Fruit fly (Drosophila melanogaster): ENCODE data around the gene Dhc62B.
A peak's percentile ranks its signal among the peaks of the same experiment; 100 is the strongest.

Gene Dhc62B

DNA sequence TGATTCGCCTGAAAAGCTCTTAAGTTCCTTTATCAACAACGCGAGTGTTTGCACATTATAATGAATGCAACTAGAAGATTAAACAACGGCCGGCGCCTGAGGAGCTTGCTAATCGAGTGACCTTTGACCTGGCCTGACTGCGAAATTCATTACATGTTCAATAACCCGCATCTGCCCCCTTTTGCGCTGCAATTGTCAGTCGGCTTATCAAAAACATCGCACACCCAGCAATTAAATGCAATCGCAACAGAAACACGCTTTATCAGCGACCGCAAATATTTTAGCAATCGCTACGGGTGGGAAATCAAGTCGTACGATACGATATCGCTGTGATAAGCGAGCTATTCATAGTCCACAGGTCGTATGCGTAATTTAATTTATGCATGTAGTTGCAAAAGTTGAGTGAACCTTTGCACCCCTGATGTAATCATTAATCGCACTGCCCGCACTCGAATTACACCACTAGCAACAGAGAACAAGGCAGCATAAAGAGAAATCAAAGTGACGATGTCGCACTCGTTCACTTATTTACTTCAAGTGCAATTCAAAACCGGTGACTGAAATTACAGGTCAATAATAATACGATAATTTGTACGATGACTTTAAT is 31.9 kb downstream of the Dhc62B start:
- no peak for TF ChIP-seq CG8478 (optimal IDR thresholded peaks at IDR 0.05)
- TF ChIP-seq CTCF (optimal IDR thresholded peaks at IDR 0.05): no peak

DNA sequence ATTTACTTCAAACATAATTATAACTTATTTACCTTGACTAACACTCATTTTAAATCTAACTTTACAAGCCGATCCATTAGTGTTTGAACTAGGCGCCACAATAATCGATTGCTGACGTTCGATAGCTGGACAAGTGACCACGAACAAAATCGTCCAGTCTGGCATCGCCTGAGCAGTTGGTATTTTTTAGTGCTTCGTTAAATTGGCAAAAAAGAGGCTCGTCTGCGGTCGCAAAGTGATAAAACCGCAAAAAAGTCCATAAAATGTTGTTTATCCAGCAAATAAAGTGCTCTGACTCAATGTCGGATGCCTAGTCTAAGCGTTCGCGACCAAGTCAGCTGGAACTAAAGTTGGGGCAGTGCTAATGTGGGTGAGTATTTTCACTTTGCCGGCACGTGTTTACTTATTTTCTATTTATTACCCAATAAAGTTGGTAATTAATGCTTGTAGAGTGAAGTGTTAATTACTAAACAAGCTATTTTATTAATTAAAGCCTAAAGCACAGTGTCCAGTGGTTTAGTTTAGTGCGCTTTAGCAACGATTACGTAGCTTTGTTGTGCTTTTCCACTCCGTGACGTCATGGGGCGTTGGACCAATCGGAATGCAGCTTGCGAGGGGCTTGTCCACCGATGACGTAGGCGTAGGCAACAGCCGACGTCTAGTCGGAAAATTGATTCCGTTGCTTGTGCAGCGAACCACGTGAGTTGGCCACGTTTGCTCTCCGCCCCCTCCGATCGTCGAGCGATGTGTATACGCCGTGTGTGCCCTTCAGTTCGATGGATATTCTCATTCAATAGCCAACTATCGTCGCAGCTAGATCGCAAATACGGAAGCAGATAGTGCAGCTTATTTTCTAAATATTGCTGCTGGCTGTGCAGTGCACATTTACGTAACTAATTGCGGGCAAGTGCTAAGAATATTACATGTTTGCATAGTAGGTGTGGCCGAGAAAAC is 32.9 kb downstream of the Dhc62B start, which contains the start of gene Gk2:
TSS of gene Gk2 (plus strand) at position 33 of the 954 bp plus-strand sequence.
- TF ChIP-seq CG8478 (optimal IDR thresholded peaks at IDR 0.05) (no peak), CTCF (optimal IDR thresholded peaks at IDR 0.05) (peak in 1 of 2 experiments; percentile 20)

DNA sequence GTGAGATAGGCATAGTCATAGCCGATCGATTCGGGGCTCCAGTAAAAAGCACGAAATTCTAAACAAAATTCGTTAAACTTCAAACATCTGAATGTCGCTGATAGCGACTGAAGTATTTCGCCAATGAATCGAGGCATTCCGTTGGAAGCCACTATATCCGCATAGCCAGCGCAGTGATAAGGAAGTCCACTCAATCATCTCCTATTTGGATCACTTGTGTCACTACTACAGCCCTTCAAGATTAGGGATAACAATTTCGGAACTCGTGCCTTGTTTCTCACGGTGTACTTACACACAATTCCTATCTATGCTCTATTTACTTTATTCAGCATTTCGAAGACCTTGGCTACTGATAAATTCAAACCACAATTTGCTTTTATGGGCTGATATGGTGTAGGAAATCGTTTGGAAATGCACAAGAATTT is 33.6 kb downstream of the Dhc62B start, which contains the start of gene PIG-Wb:
TSS of gene PIG-Wb (minus strand) at position 209 of the 425 bp plus-strand sequence.
- TF ChIP-seq CG8478 (optimal IDR thresholded peaks at IDR 0.05) (no peak), CTCF (optimal IDR thresholded peaks at IDR 0.05) (no peak)

DNA sequence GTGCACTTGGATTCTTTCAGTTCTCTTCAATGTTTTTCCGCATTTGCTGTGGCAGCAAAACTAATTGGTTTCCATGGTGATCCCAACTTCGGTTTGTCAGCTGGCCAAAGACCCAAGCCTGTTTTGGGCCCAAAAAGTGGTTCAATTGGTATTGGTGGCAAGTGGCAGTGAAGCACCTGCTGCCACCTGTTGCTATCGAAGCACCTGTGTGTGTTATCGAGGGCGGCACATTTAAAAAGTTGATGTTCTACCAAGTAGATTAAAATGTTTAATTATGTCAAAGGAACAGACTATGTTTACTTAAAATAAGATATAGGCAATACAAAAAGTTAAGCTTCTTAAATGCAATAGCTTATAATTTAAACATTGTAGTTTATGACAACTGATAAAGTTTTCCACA is 36.0 kb downstream of the Dhc62B start, which contains the start of gene Oseg4:
TSS of gene Oseg4 (minus strand) at position 165 of the 400 bp plus-strand sequence.
- no peak for TF ChIP-seq CG8478 (optimal IDR thresholded peaks at IDR 0.05)
- TF ChIP-seq CTCF (optimal IDR thresholded peaks at IDR 0.05): no peak

DNA sequence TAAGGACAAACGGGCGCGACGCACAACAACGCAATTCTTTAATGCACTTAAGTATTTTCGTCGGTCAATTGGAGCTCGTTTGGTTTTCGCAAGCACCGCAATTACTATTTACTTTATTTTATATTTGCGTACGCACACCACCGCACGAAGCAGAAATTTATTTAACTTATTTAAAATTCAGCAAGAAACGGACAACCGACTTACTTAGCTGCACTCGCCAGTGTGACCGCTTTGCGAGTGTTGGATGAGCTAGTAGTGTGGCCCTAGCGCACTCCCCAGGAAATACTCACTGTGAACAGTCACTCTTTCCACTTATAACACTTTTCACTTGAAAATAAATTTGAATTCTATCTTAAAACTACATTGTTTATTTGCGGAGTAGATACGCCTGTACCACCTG is 40.7 kb downstream of the Dhc62B start, which contains the start of gene drpr:
TSS of gene drpr (minus strand) at position 235 of the 400 bp plus-strand sequence.
- TF ChIP-seq CG8478 (optimal IDR thresholded peaks at IDR 0.05): no peak
- TF ChIP-seq CTCF (optimal IDR thresholded peaks at IDR 0.05): peak; percentile 24 to 40

DNA sequence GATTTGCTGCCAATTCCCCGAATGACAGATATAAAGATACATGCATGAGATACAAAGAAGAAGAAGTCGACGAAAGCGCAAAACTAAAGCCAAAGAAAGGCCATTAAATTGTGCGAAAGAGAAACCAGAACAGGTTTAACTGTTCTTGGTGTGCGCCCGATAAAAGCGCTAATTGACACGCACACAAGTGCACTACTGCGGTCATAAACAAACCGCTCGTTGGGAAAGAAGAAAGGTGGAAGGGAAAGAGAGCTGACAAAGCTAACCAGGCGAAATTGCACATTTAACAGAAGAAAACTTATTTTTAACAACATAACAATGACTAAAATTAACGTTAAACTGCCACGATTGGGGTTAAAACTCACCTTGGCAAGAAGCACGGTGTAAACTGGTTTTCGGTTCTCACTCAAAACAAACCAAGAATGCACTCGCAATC is 41.4 kb downstream of the Dhc62B start:
- TF ChIP-seq CTCF (optimal IDR thresholded peaks at IDR 0.05) (no peak), CG8478 (optimal IDR thresholded peaks at IDR 0.05) (no peak)

DNA sequence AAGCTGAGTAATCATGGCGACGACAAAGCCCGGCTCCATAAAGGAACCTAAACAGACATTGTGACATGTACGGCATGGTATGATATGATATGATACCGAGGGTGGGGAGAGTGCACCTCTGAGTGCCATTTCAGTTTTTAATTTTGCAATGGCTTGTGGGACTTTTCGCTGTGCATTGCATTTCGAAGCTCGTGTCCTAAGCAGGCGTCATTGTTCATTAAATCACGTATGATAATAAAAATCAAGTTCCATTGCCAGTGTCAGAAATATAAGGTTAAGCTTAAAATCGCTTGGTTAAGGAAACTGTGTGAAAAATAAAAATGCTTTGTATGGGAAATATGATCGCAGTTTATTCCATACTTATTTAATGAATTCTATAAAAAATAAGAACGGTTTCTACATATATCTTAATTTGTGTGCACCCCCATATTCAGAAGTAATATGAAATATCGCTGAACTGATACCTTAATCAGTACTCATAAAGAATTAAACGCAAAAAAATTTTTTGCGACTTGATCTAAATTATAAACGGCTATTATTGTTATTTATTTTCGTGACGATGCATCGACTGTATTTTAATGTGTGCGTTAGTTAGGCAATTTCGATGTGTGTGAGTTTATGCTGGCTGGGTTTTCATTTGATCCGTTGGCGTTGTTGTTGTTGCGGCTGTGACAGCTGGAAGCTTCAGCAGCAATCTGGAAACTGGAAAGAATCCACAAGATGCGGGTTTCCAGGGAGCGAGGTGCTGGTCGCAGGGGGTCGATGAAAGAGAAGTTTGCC is 42.0 kb downstream of the Dhc62B start:
- no peak for TF ChIP-seq CG8478 (optimal IDR thresholded peaks at IDR 0.05)
- TF ChIP-seq CTCF (optimal IDR thresholded peaks at IDR 0.05): no peak

DNA sequence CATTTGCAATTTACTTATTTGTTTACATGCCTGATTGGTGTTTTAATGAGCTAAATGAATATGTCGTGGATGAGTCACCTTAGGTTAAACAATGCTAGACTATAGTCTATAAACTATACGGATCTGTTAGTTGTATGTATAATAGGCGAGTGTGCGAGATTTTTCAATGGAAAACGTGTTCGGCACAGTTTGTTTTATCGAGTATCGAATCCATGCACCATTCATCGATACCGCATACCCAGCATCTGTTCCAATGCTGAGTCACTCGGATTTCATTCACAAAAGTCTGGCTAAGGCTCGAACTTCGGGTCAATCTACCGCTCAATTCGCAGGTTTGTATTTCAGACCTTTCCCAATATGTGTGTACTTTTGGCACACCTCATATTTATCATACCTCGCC is 44.1 kb downstream of the Dhc62B start:
- TF ChIP-seq CTCF (optimal IDR thresholded peaks at IDR 0.05): no peak
- TF ChIP-seq CG8478 (optimal IDR thresholded peaks at IDR 0.05): no peak

DNA sequence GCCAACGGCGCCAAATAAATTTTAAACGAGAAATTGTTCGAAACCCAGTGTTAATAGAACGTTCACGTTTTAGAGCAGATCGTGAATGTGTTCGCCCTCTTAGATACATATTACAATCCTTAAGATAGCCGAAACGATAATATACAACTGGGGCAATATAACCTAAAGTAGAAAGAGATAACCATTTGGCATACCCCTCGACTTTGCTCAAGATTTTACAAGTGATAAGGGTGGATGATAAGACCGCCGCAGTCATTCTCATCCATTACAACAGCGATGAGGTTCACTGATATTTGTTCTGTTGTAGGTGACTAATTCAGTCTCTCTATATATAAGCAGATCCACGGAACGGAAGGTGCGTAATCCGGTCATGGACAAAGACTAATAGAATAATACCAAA is 44.8 kb downstream of the Dhc62B start:
- no peak for TF ChIP-seq CG8478 (optimal IDR thresholded peaks at IDR 0.05)
- TF ChIP-seq CTCF (optimal IDR thresholded peaks at IDR 0.05): no peak

DNA sequence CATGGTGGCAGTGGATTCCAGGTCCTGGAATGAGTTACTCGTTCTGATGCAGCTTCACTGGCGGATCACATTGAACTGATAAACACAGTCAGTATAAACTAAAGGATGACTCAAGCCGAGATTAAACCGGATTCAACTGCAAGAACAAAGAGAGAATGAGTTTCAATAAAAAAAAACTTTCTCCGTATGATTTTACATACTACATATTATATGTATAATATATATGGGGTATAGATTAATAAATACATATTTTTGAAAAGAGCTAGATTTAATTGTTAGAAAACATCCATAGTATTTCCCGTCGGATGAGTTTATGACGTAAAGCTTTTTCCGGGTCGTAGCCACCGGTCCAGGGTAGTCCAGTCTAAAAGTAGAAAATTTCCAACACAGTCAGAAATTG is 47.5 kb downstream of the Dhc62B start, which contains the start of gene CG12035:
TSS of gene CG12035 (plus strand) at position 301 of the 400 bp plus-strand sequence.
- TF ChIP-seq CTCF (optimal IDR thresholded peaks at IDR 0.05) (no peak), CG8478 (optimal IDR thresholded peaks at IDR 0.05) (no peak)

DNA sequence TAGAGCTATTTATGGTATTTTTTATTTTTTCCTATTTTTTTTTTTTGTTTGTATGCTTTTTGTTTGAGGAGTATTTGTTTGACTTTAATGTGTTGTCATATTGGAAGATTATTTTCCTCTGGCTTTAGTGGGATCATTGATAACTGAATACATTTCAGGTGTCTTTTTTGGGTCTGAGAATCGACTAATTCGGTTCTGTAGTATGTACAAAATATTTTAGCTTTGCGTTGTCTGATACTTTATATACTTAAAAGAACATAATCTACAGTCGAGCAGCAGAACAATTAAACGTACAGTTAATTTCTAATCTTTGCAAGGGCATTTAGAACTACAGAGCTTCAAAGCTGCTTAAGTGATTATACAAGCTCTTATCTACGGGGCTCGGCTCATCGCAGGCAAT is 48.5 kb downstream of the Dhc62B start, which contains the start of gene CG18171:
TSS of gene CG18171 (minus strand) at position 101 of the 400 bp plus-strand sequence.
- TF ChIP-seq CTCF (optimal IDR thresholded peaks at IDR 0.05) (no peak), CG8478 (optimal IDR thresholded peaks at IDR 0.05) (no peak)

DNA sequence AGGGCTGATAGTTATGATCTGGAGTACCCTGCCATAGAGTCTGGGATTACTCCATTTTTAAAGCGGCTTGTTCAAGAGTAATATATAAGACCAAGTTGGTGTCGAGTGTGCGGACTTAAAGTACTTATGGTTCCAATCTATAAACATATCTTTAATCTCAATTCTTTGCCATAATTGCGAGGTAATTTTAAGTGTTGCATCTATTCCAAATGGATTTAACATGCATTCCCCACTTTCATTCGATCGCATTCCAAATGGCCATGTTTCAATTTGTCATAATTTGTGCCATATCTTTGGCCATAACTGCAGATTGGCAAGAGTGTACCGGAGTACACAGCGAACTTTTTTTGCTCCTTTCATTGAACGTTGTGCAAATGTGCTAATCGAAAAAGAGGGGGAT is 60.3 kb downstream of the Dhc62B start:
- TF ChIP-seq CTCF (optimal IDR thresholded peaks at IDR 0.05) (no peak), CG8478 (optimal IDR thresholded peaks at IDR 0.05) (no peak)

DNA sequence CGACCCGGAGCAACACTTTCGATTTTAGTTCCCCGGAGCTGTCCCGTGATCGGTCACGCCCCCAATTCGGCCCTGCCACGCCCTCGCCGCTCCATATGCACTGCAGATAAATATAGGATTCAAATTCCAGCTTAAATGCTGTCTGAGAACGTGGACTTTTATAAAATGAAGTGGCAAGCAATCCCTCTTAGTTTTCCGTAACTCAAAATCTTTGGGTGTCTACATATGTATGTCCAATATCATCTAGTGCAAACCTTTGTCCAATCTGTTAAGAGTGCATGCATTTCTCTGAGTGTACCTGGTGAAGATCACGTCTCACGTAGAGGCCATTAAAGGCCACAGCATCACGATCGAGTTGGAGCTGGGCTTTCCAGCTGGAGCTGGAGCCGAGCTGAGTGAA is 61.0 kb downstream of the Dhc62B start:
- TF ChIP-seq CTCF (optimal IDR thresholded peaks at IDR 0.05) (no peak), CG8478 (optimal IDR thresholded peaks at IDR 0.05) (no peak)
